Worm (Caenorhabditis elegans): ENCODE measurements around the gene msp-79.
"Not testable (repeated sequence)": the region's sequence is repeated elsewhere in the genome, so short reads cannot be mapped to it uniquely, and the experiment has no call there.

Gene msp-79

ce11 chrIV:9767054-9767453, at the start of gene msp-79:
Gene msp-79, minus strand, starts transcription at chrIV:9767154.
- not testable (repeated sequence) for TF ChIP-seq flt-1 (GFP tag; IDR thresholded peaks at IDR 0.05); ztf-23 (GFP tag; IDR thresholded peaks at IDR 0.05); ref-1 (GFP tag; conservative IDR thresholded peaks at IDR 0.05)

- TF ChIP-seq klf-2 (GFP tag; conservative IDR thresholded peaks at IDR 0.05), result no peak
- no peak for TF ChIP-seq med-1 (GFP tag; optimal IDR thresholded peaks at IDR 0.05; ENCODE audit: insufficient read depth)
- TF ChIP-seq ztf-23 (GFP tag; IDR thresholded peaks at IDR 0.05), result no peak
- TF ChIP-seq cog-1 (tag; optimal IDR thresholded peaks at IDR 0.05), result no peak
- no peak for TF ChIP-seq ztf-29 (GFP tag; IDR thresholded peaks at IDR 0.05)
- no peak for TF ChIP-seq flt-1 (GFP tag; IDR thresholded peaks at IDR 0.05)
- TF ChIP-seq T22C8.4 (GFP tag; IDR thresholded peaks at IDR 0.05), result no peak
- no peak for TF ChIP-seq ref-1 (GFP tag; conservative IDR thresholded peaks at IDR 0.05)
- no peak for TF ChIP-seq tab-1 (GFP tag; IDR thresholded peaks at IDR 0.05)
These were observed 48.5 kb upstream of the msp-79 start, which contains the start of gene egl-20 for ce11 chrIV:9815432-9815831. Gene egl-20, minus strand, starts transcription at chrIV:9815532.

ce11 chrIV:9811487-9811886, 44.5 kb upstream of the msp-79 start:
- TF ChIP-seq med-1 (GFP tag; optimal IDR thresholded peaks at IDR 0.05; ENCODE audit: insufficient read depth) (no peak), ztf-29 (GFP tag; IDR thresholded peaks at IDR 0.05) (no peak), tab-1 (GFP tag; IDR thresholded peaks at IDR 0.05) (no peak), cog-1 (tag; optimal IDR thresholded peaks at IDR 0.05) (no peak), flt-1 (GFP tag; IDR thresholded peaks at IDR 0.05) (no peak), ref-1 (GFP tag; conservative IDR thresholded peaks at IDR 0.05) (no peak), ztf-23 (GFP tag; IDR thresholded peaks at IDR 0.05) (no peak), T22C8.4 (GFP tag; IDR thresholded peaks at IDR 0.05) (no peak), klf-2 (GFP tag; conservative IDR thresholded peaks at IDR 0.05) (no peak)

- TF ChIP-seq tab-1 (GFP tag; IDR thresholded peaks at IDR 0.05), result no peak
- TF ChIP-seq cog-1 (tag; optimal IDR thresholded peaks at IDR 0.05), result no peak
- no peak for TF ChIP-seq klf-2 (GFP tag; conservative IDR thresholded peaks at IDR 0.05)
- no peak for TF ChIP-seq ref-1 (GFP tag; conservative IDR thresholded peaks at IDR 0.05)
- TF ChIP-seq flt-1 (GFP tag; IDR thresholded peaks at IDR 0.05), result no peak
- TF ChIP-seq ztf-23 (GFP tag; IDR thresholded peaks at IDR 0.05), result no peak
- no peak for TF ChIP-seq ztf-29 (GFP tag; IDR thresholded peaks at IDR 0.05)
- no peak for TF ChIP-seq med-1 (GFP tag; optimal IDR thresholded peaks at IDR 0.05; ENCODE audit: insufficient read depth)
- no peak for TF ChIP-seq T22C8.4 (GFP tag; IDR thresholded peaks at IDR 0.05)
These were observed 43.7 kb upstream of the msp-79 start, which contains the start of gene dct-15 for ce11 chrIV:9810633-9811032. Gene dct-15, minus strand, starts transcription at chrIV:9810733.

ce11 chrIV:9803544-9803943, 36.6 kb upstream of the msp-79 start:
- TF ChIP-seq klf-2 (GFP tag; conservative IDR thresholded peaks at IDR 0.05) (no peak), flt-1 (GFP tag; IDR thresholded peaks at IDR 0.05) (no peak), ztf-29 (GFP tag; IDR thresholded peaks at IDR 0.05) (no peak), ref-1 (GFP tag; conservative IDR thresholded peaks at IDR 0.05) (no peak), med-1 (GFP tag; optimal IDR thresholded peaks at IDR 0.05; ENCODE audit: insufficient read depth) (no peak), ztf-23 (GFP tag; IDR thresholded peaks at IDR 0.05) (no peak), tab-1 (GFP tag; IDR thresholded peaks at IDR 0.05) (no peak), T22C8.4 (GFP tag; IDR thresholded peaks at IDR 0.05) (no peak), cog-1 (tag; optimal IDR thresholded peaks at IDR 0.05) (no peak)

- TF ChIP-seq klf-2 (GFP tag; conservative IDR thresholded peaks at IDR 0.05) (no peak), T22C8.4 (GFP tag; IDR thresholded peaks at IDR 0.05) (no peak), flt-1 (GFP tag; IDR thresholded peaks at IDR 0.05) (no peak)
These were observed 35.8 kb upstream of the msp-79 start, which contains the start of gene fat-3 for ce11 chrIV:9802711-9803110. Gene fat-3, plus strand, starts transcription at chrIV:9803023.

ce11 chrIV:9801418-9801817, 34.5 kb upstream of the msp-79 start:
- TF ChIP-seq ztf-23 (GFP tag; IDR thresholded peaks at IDR 0.05), result no peak
- no peak for TF ChIP-seq cog-1 (tag; optimal IDR thresholded peaks at IDR 0.05)
- no peak for TF ChIP-seq klf-2 (GFP tag; conservative IDR thresholded peaks at IDR 0.05)
- no peak for TF ChIP-seq ztf-29 (GFP tag; IDR thresholded peaks at IDR 0.05)
- no peak for TF ChIP-seq tab-1 (GFP tag; IDR thresholded peaks at IDR 0.05)
- no peak for TF ChIP-seq ref-1 (GFP tag; conservative IDR thresholded peaks at IDR 0.05)
- no peak for TF ChIP-seq T22C8.4 (GFP tag; IDR thresholded peaks at IDR 0.05)

ce11 chrIV:9799664-9800063, 32.7 kb upstream of the msp-79 start:
- TF ChIP-seq ref-1 (GFP tag; conservative IDR thresholded peaks at IDR 0.05) (no peak), cog-1 (tag; optimal IDR thresholded peaks at IDR 0.05) (no peak), med-1 (GFP tag; optimal IDR thresholded peaks at IDR 0.05; ENCODE audit: insufficient read depth) (no peak), T22C8.4 (GFP tag; IDR thresholded peaks at IDR 0.05) (no peak), klf-2 (GFP tag; conservative IDR thresholded peaks at IDR 0.05) (no peak), ztf-23 (GFP tag; IDR thresholded peaks at IDR 0.05) (no peak), flt-1 (GFP tag; IDR thresholded peaks at IDR 0.05) (no peak), tab-1 (GFP tag; IDR thresholded peaks at IDR 0.05) (no peak), ztf-29 (GFP tag; IDR thresholded peaks at IDR 0.05) (no peak)

ce11 chrIV:9799129-9799528, 32.2 kb upstream of the msp-79 start, which contains the start of gene fat-4:
Gene fat-4, plus strand, starts transcription at chrIV:9799429.
- TF ChIP-seq ztf-29 (GFP tag; IDR thresholded peaks at IDR 0.05), result no peak
- no peak for TF ChIP-seq ztf-23 (GFP tag; IDR thresholded peaks at IDR 0.05)

- TF ChIP-seq flt-1 (GFP tag; IDR thresholded peaks at IDR 0.05) (no peak), ztf-29 (GFP tag; IDR thresholded peaks at IDR 0.05) (no peak), ref-1 (GFP tag; conservative IDR thresholded peaks at IDR 0.05) (no peak), med-1 (GFP tag; optimal IDR thresholded peaks at IDR 0.05; ENCODE audit: insufficient read depth) (no peak), tab-1 (GFP tag; IDR thresholded peaks at IDR 0.05) (no peak), ztf-23 (GFP tag; IDR thresholded peaks at IDR 0.05) (no peak), cog-1 (tag; optimal IDR thresholded peaks at IDR 0.05) (no peak), T22C8.4 (GFP tag; IDR thresholded peaks at IDR 0.05) (no peak), klf-2 (GFP tag; conservative IDR thresholded peaks at IDR 0.05) (no peak)
These were observed 31.4 kb upstream of the msp-79 start for ce11 chrIV:9798307-9798706.
